Worm (Caenorhabditis elegans) whole organism, L4 larva: ENCODE measurements around the gene nhr-206.

Experiments used
- T26A8.4 ChIP-seq: fragments of 200-800 bp; sonication (Bioruptor generic); IDR thresholded peaks from 2 replicates; pipeline ENCODE4 v1.3.6; 2022; ENCODE audit warnings: missing genetic modification characterization, missing compliant biosample characterization
- ZK337.2 ChIP-seq: fragments of 200-800 bp; sonication (Bioruptor generic); IDR thresholded peaks from 2 replicates; pipeline ENCODE4 v1.3.6; 2022; ENCODE audit warnings: missing genetic modification reagents, missing genetic modification characterization, missing compliant biosample characterization
- ces-1 ChIP-seq: fragments of 150-350 bp; sonication (generic microtip); optimal IDR thresholded peaks from 4 replicates; lab custom pipeline; 2014; ENCODE audit warnings: missing biosample characterization, missing genetic modification reagents, missing genetic modification characterization
- nhr-237 ChIP-seq: sonication (generic microtip); optimal IDR thresholded peaks from 2 replicates; lab custom pipeline; 2017; ENCODE audit warnings: missing biosample characterization, missing genetic modification characterization
- nhr-77 ChIP-seq: fragments of 150-350 bp; optimal IDR thresholded peaks from 2 replicates; lab custom pipeline; 2014; ENCODE audit warnings: missing biosample characterization, missing genetic modification characterization

DNA sequence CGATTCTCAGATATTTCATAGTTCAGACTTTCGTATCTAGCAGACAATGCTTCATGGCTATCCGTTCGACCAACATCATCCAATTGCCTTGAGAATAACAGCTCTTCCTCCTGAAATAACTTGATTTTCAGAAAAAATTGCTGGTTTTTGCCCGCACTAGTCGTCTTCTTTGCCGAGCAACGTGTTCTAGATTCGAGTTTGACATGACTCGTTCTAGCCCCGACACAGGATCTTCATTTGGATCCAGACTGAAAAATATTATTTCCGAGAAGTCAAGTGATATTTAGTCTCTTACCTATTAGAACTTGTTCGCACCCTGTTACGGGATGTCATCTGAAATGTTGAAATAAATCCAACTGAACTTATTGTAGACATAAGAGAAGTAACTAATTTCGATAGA, 28.8 kb upstream of the nhr-206 start, which contains the start of gene clh-6:
- no peak for TF ChIP-seq ZK337.2 (GFP tag; lab: Robert Waterston, UW)
- no peak for TF ChIP-seq nhr-77 (tag; lab: Kevin White, UChicago)
- no peak for TF ChIP-seq nhr-237 (tag; lab: Kevin White, UChicago)
- TF ChIP-seq T26A8.4 (GFP tag; lab: Robert Waterston, UW), result 0 out of 2 replicates have a peak, but pooled peaks have one; percentile 36
- no peak for TF ChIP-seq ces-1 (GFP tag; lab: Kevin White, UChicago)
